Worm (Caenorhabditis elegans): Measurements from ENCODE around the gene sup-37.

DNA sequence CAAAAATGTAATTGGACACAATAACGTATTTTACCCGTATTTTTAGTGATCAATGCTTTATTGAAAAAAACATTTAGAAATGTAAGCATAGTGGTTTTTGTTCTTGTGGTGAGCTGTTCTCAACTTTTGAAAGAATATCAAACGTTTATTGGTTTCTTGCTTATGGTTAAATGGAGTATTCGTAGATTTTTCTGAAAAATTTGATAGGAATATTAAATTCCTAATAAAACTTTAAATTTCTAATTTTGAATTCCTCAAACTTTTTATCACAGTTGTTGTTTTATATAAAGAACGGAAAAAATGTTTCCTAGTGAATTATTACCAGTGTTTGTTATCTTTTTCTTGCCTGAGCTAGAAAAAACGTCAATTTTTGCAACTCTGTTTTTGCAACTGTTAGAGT is 33.0 kb upstream of the sup-37 start, which contains the start of gene B0507.5:
- TF ChIP-seq med-1 (GFP tag; optimal IDR thresholded peaks at IDR 0.05; ENCODE audit: insufficient read depth) (no peak), cog-1 (tag; optimal IDR thresholded peaks at IDR 0.05) (no peak), ref-1 (GFP tag; conservative IDR thresholded peaks at IDR 0.05) (no peak)
